Fruit fly (Drosophila melanogaster) whole organism, embryonic: ENCODE data around the gene CG15461.

Experiments
- Atf6 ChIP-seq: fragments of 200-800 bp; sonication (Bioruptor generic); IDR thresholded peaks from 2 replicates; pipeline ENCODE4 v1.3.6; 2022; ENCODE audit warnings: missing biosample characterization, missing genetic modification characterization
- B-H1 ChIP-seq: fragments of 200-800 bp; sonication (Bioruptor generic); IDR thresholded peaks from 3 replicates; pipeline ENCODE4 v1.3.6; 2022; ENCODE audit warnings: missing biosample characterization, missing genetic modification characterization
- C15 ChIP-seq: fragments of 200-800 bp; sonication (Bioruptor generic); IDR thresholded peaks from 3 replicates; pipeline ENCODE4 v1.3.6; 2022; ENCODE audit warnings: missing biosample characterization, missing genetic modification characterization
- CG10979 ChIP-seq: fragments of 200-800 bp; sonication (Bioruptor generic); optimal IDR thresholded peaks from 2 replicates; lab custom pipeline; 2018; ENCODE audit warnings: missing biosample characterization, mild to moderate bottlenecking, missing genetic modification characterization, moderate library complexity
- CG12391 ChIP-seq: fragments of 200-800 bp; sonication (Bioruptor generic); optimal IDR thresholded peaks from 3 replicates; lab custom pipeline; 2018; ENCODE audit warnings: missing biosample characterization, mild to moderate bottlenecking, missing genetic modification characterization, moderate library complexity
- CG14014 ChIP-seq: fragments of 200-800 bp; sonication (Bioruptor generic); IDR thresholded peaks from 2 replicates; pipeline ENCODE4 v1.3.6; 2022; ENCODE audit warnings: missing biosample characterization, missing genetic modification characterization
- CG15269 ChIP-seq: fragments of 200-800 bp; sonication (Bioruptor generic); optimal IDR thresholded peaks from 2 replicates; lab custom pipeline; 2018; ENCODE audit warnings: missing biosample characterization, mild to moderate bottlenecking, missing genetic modification characterization, moderate library complexity
- CG1529 ChIP-seq: fragments of 200-800 bp; sonication (Bioruptor generic); optimal IDR thresholded peaks from 3 replicates; lab custom pipeline; 2018; ENCODE audit warnings: missing biosample characterization, missing genetic modification characterization
- CG16779 ChIP-seq: fragments of 200-800 bp; sonication (Bioruptor generic); IDR thresholded peaks from 2 replicates; pipeline ENCODE4 v1.3.6; 2022; ENCODE audit warnings: missing biosample characterization, missing genetic modification characterization
- CG16813 ChIP-seq: fragments of 200-800 bp; sonication (Bioruptor generic); IDR thresholded peaks from 3 replicates; pipeline ENCODE4 v1.3.6; 2022; ENCODE audit warnings: missing biosample characterization, missing genetic modification characterization; ENCODE audit not compliant: partially characterized antibody
- CG17186 ChIP-seq: fragments of 200-800 bp; sonication (Bioruptor generic); optimal IDR thresholded peaks from 3 replicates; lab custom pipeline; 2017; ENCODE audit warnings: missing biosample characterization, missing genetic modification reagents, missing genetic modification characterization
- CG32772 ChIP-seq: fragments of 200-800 bp; sonication (Bioruptor generic); IDR thresholded peaks from 2 replicates; pipeline ENCODE4 v1.3.6; 2022; ENCODE audit warnings: missing biosample characterization, missing genetic modification characterization
- CG5180 ChIP-seq: fragments of 200-800 bp; sonication (Bioruptor generic); optimal IDR thresholded peaks from 3 replicates; lab custom pipeline; 2017; ENCODE audit warnings: missing biosample characterization, missing genetic modification characterization, mild to moderate bottlenecking, moderate library complexity, missing genetic modification reagents
- CG6683 ChIP-seq: fragments of 200-800 bp; sonication (Bioruptor generic); optimal IDR thresholded peaks from 2 replicates; lab custom pipeline; 2017; ENCODE audit warnings: missing biosample characterization, mild to moderate bottlenecking, missing genetic modification characterization, missing genetic modification reagents
- CHES-1-like ChIP-seq: fragments of 200-800 bp; sonication (Bioruptor generic); optimal IDR thresholded peaks from 2 replicates; lab custom pipeline; 2016; ENCODE audit warnings: missing biosample characterization, missing genetic modification characterization
- D19A ChIP-seq: fragments of 200-800 bp; optimal IDR thresholded peaks from 3 replicates; lab custom pipeline; 2019; ENCODE audit warnings: missing biosample characterization, mild to moderate bottlenecking, missing genetic modification characterization, moderate library complexity
- E2f2 ChIP-seq: fragments of 200-800 bp; sonication (Bioruptor generic); IDR thresholded peaks from 2 replicates; pipeline ENCODE4 v1.3.6; 2022; ENCODE audit warnings: missing biosample characterization, missing genetic modification characterization
- ERR ChIP-seq: fragments of 200-800 bp; sonication (Bioruptor generic); optimal IDR thresholded peaks from 2 replicates; lab custom pipeline; 2016; ENCODE audit warnings: missing biosample characterization, missing genetic modification characterization
- GATAe ChIP-seq: fragments of 200-800 bp; sonication (Bioruptor generic); conservative IDR thresholded peaks from 2 replicates; pipeline ENCODE4 v1.3.6; 2022; ENCODE audit warnings: missing biosample characterization, missing genetic modification characterization
- HLH54F ChIP-seq: fragments of 200-800 bp; sonication (Bioruptor generic); optimal IDR thresholded peaks from 3 replicates; lab custom pipeline; 2016; ENCODE audit warnings: missing biosample characterization, missing genetic modification characterization
- Hr51 ChIP-seq, 2 experiments: fragments of 200-800 bp; sonication (Bioruptor generic); optimal IDR thresholded peaks; 2 replicates in 1 of 2; 3 replicates in 1 of 2; lab custom pipeline; 2016 to 2018; ENCODE audit warnings: missing biosample characterization in 2 of 2, missing genetic modification characterization in 2 of 2, mild to moderate bottlenecking in 1 of 2, moderate library complexity in 1 of 2
- Kr ChIP-seq: fragments of 200-800 bp; sonication (Bioruptor generic); optimal IDR thresholded peaks from 2 replicates; lab custom pipeline; 2017; ENCODE audit warnings: missing biosample characterization, mild to moderate bottlenecking, missing genetic modification characterization
- Med ChIP-seq: fragments of 200-800 bp; sonication (Bioruptor generic); peaks from one replicate; lab custom pipeline; 2016; ENCODE audit warnings: missing biosample characterization, missing genetic modification characterization, mild to moderate bottlenecking, inconsistent platforms, moderate library complexity
- Nf-YC ChIP-seq: fragments of 200-800 bp; optimal IDR thresholded peaks from 3 replicates; lab custom pipeline; 2019; ENCODE audit warnings: missing biosample characterization, mild to moderate bottlenecking, missing genetic modification characterization, moderate library complexity
- NfI ChIP-seq: fragments of 200-800 bp; sonication (Bioruptor generic); optimal IDR thresholded peaks from 3 replicates; lab custom pipeline; 2018; ENCODE audit warnings: missing biosample characterization, mild to moderate bottlenecking, missing genetic modification characterization, moderate library complexity
- Opbp ChIP-seq: fragments of 200-800 bp; sonication (Bioruptor generic); IDR thresholded peaks from 3 replicates; pipeline ENCODE4 v1.3.6; 2022; ENCODE audit warnings: missing biosample characterization, missing genetic modification characterization; ENCODE audit not compliant: partially characterized antibody
- Scr ChIP-seq: fragments of 200-800 bp; sonication (Bioruptor generic); IDR thresholded peaks from 2 replicates; pipeline ENCODE4 v1.3.6; 2022; ENCODE audit warnings: missing biosample characterization, missing genetic modification characterization; ENCODE audit not compliant: partially characterized antibody
- Side ChIP-seq: fragments of 200-800 bp; sonication (Bioruptor generic); optimal IDR thresholded peaks from 2 replicates; lab custom pipeline; 2016; ENCODE audit warnings: missing biosample characterization, missing genetic modification characterization
- Trl ChIP-seq, 3 experiments: fragments of >200 bp in 2 of 3; fragments of 200-800 bp in 1 of 3; sonication (Bioruptor generic) in 1 of 3; optimal IDR thresholded peaks; 2 replicates in 1 of 3; 3 replicates in 2 of 3; lab custom pipeline; 2016 to 2017; ENCODE audit warnings: missing biosample characterization in 1 of 3, missing genetic modification characterization in 1 of 3
- Vsx1 ChIP-seq: fragments of 200-800 bp; sonication (Bioruptor generic); optimal IDR thresholded peaks from 2 replicates; lab custom pipeline; 2017; ENCODE audit warnings: missing biosample characterization, mild to moderate bottlenecking, missing genetic modification characterization, missing genetic modification reagents
- crol ChIP-seq: fragments of 200-800 bp; sonication (Bioruptor generic); IDR thresholded peaks from 2 replicates; pipeline ENCODE4 v1.3.6; 2022; ENCODE audit warnings: missing biosample characterization, missing genetic modification characterization
- eve ChIP-seq, 2 experiments: fragments of >200 bp; optimal IDR thresholded peaks; 2 replicates each; lab custom pipeline; 2017; ENCODE audit warnings: missing biosample characterization in 2 of 2, missing genetic modification characterization in 2 of 2
- gce ChIP-seq: fragments of 200-800 bp; sonication (Bioruptor generic); IDR thresholded peaks from 3 replicates; pipeline ENCODE4 v1.3.6; 2022; ENCODE audit warnings: missing biosample characterization, missing genetic modification characterization
- gt ChIP-seq: fragments of 200-800 bp; sonication (Bioruptor generic); IDR thresholded peaks from 2 replicates; pipeline ENCODE4 v1.3.6; 2022; ENCODE audit warnings: missing biosample characterization, missing genetic modification characterization
- hkb ChIP-seq, 2 experiments: fragments of 200-800 bp in 1 of 2; fragments of >200 bp in 1 of 2; sonication (Bioruptor generic) in 1 of 2; IDR thresholded peaks in 1 of 2; optimal IDR thresholded peaks in 1 of 2; 2 replicates each; pipeline versions ENCODE4 v1.3.6 to Lab custom; 2017 to 2022; ENCODE audit warnings: missing biosample characterization in 1 of 2, missing genetic modification characterization in 1 of 2
- mirr ChIP-seq: fragments of 200-800 bp; sonication (Bioruptor generic); optimal IDR thresholded peaks from 3 replicates; lab custom pipeline; 2018; ENCODE audit warnings: missing biosample characterization, mild to moderate bottlenecking, missing genetic modification characterization
- onecut ChIP-seq: fragments of 200-800 bp; sonication (Bioruptor generic); IDR thresholded peaks from 2 replicates; pipeline ENCODE4 v1.3.6; 2022; ENCODE audit warnings: missing biosample characterization, missing genetic modification characterization
- pfk ChIP-seq: fragments of 200-800 bp; sonication (Bioruptor generic); optimal IDR thresholded peaks from 2 replicates; lab custom pipeline; 2018; ENCODE audit warnings: missing biosample characterization, mild to moderate bottlenecking, missing genetic modification characterization, moderate library complexity
- phol ChIP-seq: fragments of 200-800 bp; sonication (Bioruptor generic); optimal IDR thresholded peaks from 3 replicates; lab custom pipeline; 2018; ENCODE audit warnings: missing biosample characterization, mild to moderate bottlenecking, missing genetic modification characterization, moderate library complexity
- prd ChIP-seq, 3 experiments: fragments of >200 bp in 2 of 3; fragments of 200-800 bp in 1 of 3; sonication (Bioruptor generic) in 1 of 3; optimal IDR thresholded peaks in 2 of 3; IDR thresholded peaks in 1 of 3; 2 replicates in 2 of 3; 3 replicates in 1 of 3; pipeline versions ENCODE4 v1.3.6 to Lab custom; 2017 to 2022; ENCODE audit warnings: missing biosample characterization in 1 of 3, missing genetic modification characterization in 1 of 3
- sc ChIP-seq, 3 experiments: fragments of >200 bp in 2 of 3; fragments of 200-800 bp in 1 of 3; sonication (Bioruptor generic) in 1 of 3; optimal IDR thresholded peaks; 2 replicates in 2 of 3; 3 replicates in 1 of 3; lab custom pipeline; 2017; ENCODE audit warnings: mild to moderate bottlenecking in 1 of 3, missing biosample characterization in 1 of 3, missing genetic modification characterization in 1 of 3, missing genetic modification reagents in 1 of 3
- sqz ChIP-seq: fragments of 200-800 bp; sonication (Bioruptor generic); optimal IDR thresholded peaks from 3 replicates; lab custom pipeline; 2018; ENCODE audit warnings: missing biosample characterization, mild to moderate bottlenecking, missing genetic modification characterization
- sug ChIP-seq: fragments of 200-800 bp; optimal IDR thresholded peaks from 2 replicates; lab custom pipeline; 2019; ENCODE audit warnings: missing biosample characterization, mild to moderate bottlenecking, missing genetic modification characterization, moderate library complexity

CG15461 gene

DNA sequence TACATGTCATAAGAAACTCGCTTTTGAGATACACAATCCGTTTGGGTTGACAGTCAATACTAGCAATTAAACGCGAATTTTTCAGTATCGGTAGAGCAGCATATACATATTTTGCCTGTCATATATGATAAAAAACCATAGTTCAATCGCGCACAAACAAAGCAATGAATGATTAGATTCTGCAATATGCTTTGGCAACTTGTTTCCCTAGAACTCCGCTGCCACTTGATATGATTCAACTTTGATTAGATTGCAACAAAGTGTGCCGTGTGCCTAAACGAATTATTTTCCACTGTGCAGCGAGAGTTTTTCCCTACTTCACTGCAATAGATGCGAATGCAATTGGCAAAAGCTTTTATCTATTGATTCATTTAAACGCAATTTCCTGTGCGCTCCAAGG, 15.7 kb downstream of the CG15461 start:
- TF ChIP-seq B-H1 (GFP tag; lab: Robert Waterston, UW) = 0 out of 3 replicates have a peak, but pooled peaks have one; percentile 2
- TF ChIP-seq pfk (GFP tag; lab: Kevin White, UChicago) = no peak
- TF ChIP-seq mirr = no peak
- peak in 1 of 2 experiments; percentile 7 for TF ChIP-seq eve (GFP tag; optimal IDR thresholded peaks at IDR 0.05; lab: Kevin White, UChicago)

dm6 chrX:20502252-20502651, 16.3 kb downstream of the CG15461 start:
- peak; percentile 63 for TF ChIP-seq Med
- TF ChIP-seq CG5180 = no peak
- peak; percentile 94 for TF ChIP-seq onecut (GFP tag; lab: Robert Waterston, UW)
- TF ChIP-seq gt (GFP tag; lab: Robert Waterston, UW) = no peak
- TF ChIP-seq CG32772 = 0 out of 2 replicates have a peak, but pooled peaks have one; percentile 6
- TF ChIP-seq CG14014 = 0 out of 2 replicates have a peak, but pooled peaks have one; percentile 10
- peak; percentile 61; the same call in 1 of the 2 replicates for TF ChIP-seq crol (GFP tag; lab: Robert Waterston, UW)

dm6 chrX:20502776-20503503, 17.0 kb downstream of the CG15461 start:
- TF ChIP-seq NfI (GFP tag; lab: Kevin White, UChicago) = no peak
- TF ChIP-seq Hr51 (GFP tag; optimal IDR thresholded peaks at IDR 0.05; lab: Kevin White, UChicago) = peak in 1 of 2 experiments; percentile 61
- TF ChIP-seq CG16813 (GFP tag; lab: Robert Waterston, UW) = no peak
- TF ChIP-seq CG6683 = peak; percentile 1
- TF ChIP-seq CG15269 = peak; percentile 55
- TF ChIP-seq ERR (GFP tag; lab: Kevin White, UChicago) = no peak
- peak; percentile 63 for TF ChIP-seq GATAe
- TF ChIP-seq Opbp (GFP tag; lab: Robert Waterston, UW) = no peak
- TF ChIP-seq Trl (optimal IDR thresholded peaks at IDR 0.05; lab: Kevin White, UChicago) = no peak
- peak; percentile 8 for TF ChIP-seq Trl (GFP tag; optimal IDR thresholded peaks at IDR 0.05; lab: Kevin White, UChicago)
- TF ChIP-seq CG32772 = peak; percentile 17; the same call in 1 of the 2 replicates
- TF ChIP-seq sqz = no peak
- peak; percentile 64 for TF ChIP-seq Atf6
- peak; percentile 26 for TF ChIP-seq HLH54F (GFP tag; lab: Kevin White, UChicago)
- peak; percentile 31 for TF ChIP-seq Vsx1 (GFP tag; lab: Kevin White, UChicago)
- TF ChIP-seq phol (tag; lab: Kevin White, UChicago) = peak; percentile 45
- peak; percentile 42 for TF ChIP-seq CG10979 (tag; lab: Kevin White, UChicago)
- peak; percentile 29 for TF ChIP-seq CG12391 (tag; lab: Kevin White, UChicago)
- TF ChIP-seq E2f2 (GFP tag; lab: Robert Waterston, UW) = 0 out of 2 replicates have a peak, but pooled peaks have one; percentile 20
- no peak for TF ChIP-seq gce (GFP tag; lab: Robert Waterston, UW)
- TF ChIP-seq CG16779 (GFP tag; lab: Robert Waterston, UW) = no peak
- no peak for TF ChIP-seq hkb (optimal IDR thresholded peaks at IDR 0.05; lab: Kevin White, UChicago)
- TF ChIP-seq hkb (GFP tag; IDR thresholded peaks at IDR 0.05; lab: Robert Waterston, UW) = 0 out of 2 replicates have a peak, but pooled peaks have one; percentile 40
- TF ChIP-seq sug (tag; lab: Kevin White, UChicago) = peak; percentile 54
- no peak for TF ChIP-seq Side (GFP tag; lab: Kevin White, UChicago)
- TF ChIP-seq CG17186 = no peak
- TF ChIP-seq C15 (GFP tag; lab: Robert Waterston, UW) = no peak
- TF ChIP-seq prd (optimal IDR thresholded peaks at IDR 0.05; lab: Kevin White, UChicago) = no peak
- TF ChIP-seq prd (GFP tag; IDR thresholded peaks at IDR 0.05; lab: Robert Waterston, UW) = peak; percentile 53; the same call in 2 of the 3 replicates
- no peak for TF ChIP-seq sc (optimal IDR thresholded peaks at IDR 0.05; lab: Kevin White, UChicago)
- TF ChIP-seq sc (GFP tag; optimal IDR thresholded peaks at IDR 0.05; lab: Kevin White, UChicago) = no peak
- peak; percentile 97 for TF ChIP-seq D19A (tag; lab: Kevin White, UChicago)
- TF ChIP-seq Scr (GFP tag; lab: Robert Waterston, UW) = no peak
- no peak for TF ChIP-seq Kr (GFP tag; lab: Kevin White, UChicago)
- TF ChIP-seq Nf-YC = peak; percentile 31
- peak; percentile 66 for TF ChIP-seq mirr
- peak; percentile 12 for TF ChIP-seq CHES-1-like (GFP tag; lab: Kevin White, UChicago)
- TF ChIP-seq CG1529 (GFP tag; lab: Kevin White, UChicago) = peak; percentile 31
